Fruit fly (Drosophila melanogaster) whole organism, prepupa: Measurements from ENCODE around the gene Ir94e.

ENCODE experiments used
- Blimp-1 ChIP-seq: fragments of 200-800 bp; sonication (Bioruptor generic); optimal IDR thresholded peaks from 3 replicates; lab custom pipeline; 2017; ENCODE audit warnings: missing biosample characterization, missing genetic modification characterization, mild to moderate bottlenecking, moderate library complexity, missing genetic modification reagents
- CG11294 ChIP-seq: fragments of 200-800 bp; sonication (Bioruptor generic); IDR thresholded peaks from 2 replicates; pipeline ENCODE4 v1.3.6; 2022; ENCODE audit warnings: missing biosample characterization, missing genetic modification characterization
- CG11762 ChIP-seq: fragments of 200-800 bp; sonication (Bioruptor generic); optimal IDR thresholded peaks from 3 replicates; lab custom pipeline; 2016; ENCODE audit warnings: missing biosample characterization, missing genetic modification characterization; ENCODE audit not compliant: insufficient read depth
- CG15336 ChIP-seq: fragments of 200-800 bp; sonication (Bioruptor generic); IDR thresholded peaks from 2 replicates; pipeline ENCODE4 v1.3.6; 2022; ENCODE audit warnings: missing biosample characterization, missing genetic modification characterization
- CG1621 ChIP-seq: fragments of 200-800 bp; sonication (Bioruptor generic); optimal IDR thresholded peaks from 3 replicates; lab custom pipeline; 2018; ENCODE audit warnings: missing biosample characterization, mild to moderate bottlenecking, missing genetic modification characterization
- CG16779 ChIP-seq: fragments of 200-800 bp; sonication (Bioruptor generic); optimal IDR thresholded peaks from 3 replicates; lab custom pipeline; 2017; ENCODE audit warnings: missing biosample characterization, mild to moderate bottlenecking, missing genetic modification characterization
- CG3032 ChIP-seq: fragments of 200-800 bp; optimal IDR thresholded peaks from 2 replicates; lab custom pipeline; 2019; ENCODE audit warnings: missing biosample characterization, mild to moderate bottlenecking, missing genetic modification characterization, moderate library complexity
- CG31627 ChIP-seq: fragments of 200-800 bp; sonication (Bioruptor generic); optimal IDR thresholded peaks from 3 replicates; lab custom pipeline; 2016; ENCODE audit warnings: missing biosample characterization, missing genetic modification characterization
- CG32006 ChIP-seq: fragments of 200-800 bp; sonication (Bioruptor generic); optimal IDR thresholded peaks from 3 replicates; lab custom pipeline; 2017; ENCODE audit warnings: missing biosample characterization, mild to moderate bottlenecking, missing genetic modification characterization
- CG34406 ChIP-seq: fragments of 200-800 bp; sonication (Bioruptor generic); optimal IDR thresholded peaks from 3 replicates; lab custom pipeline; 2016; ENCODE audit warnings: missing biosample characterization, missing genetic modification characterization
- CG3919 ChIP-seq: fragments of 200-800 bp; sonication (Bioruptor generic); optimal IDR thresholded peaks from 3 replicates; lab custom pipeline; 2016; ENCODE audit warnings: missing biosample characterization, missing genetic modification characterization
- CG4318 ChIP-seq: fragments of 200-800 bp; sonication (Bioruptor generic); optimal IDR thresholded peaks from 3 replicates; lab custom pipeline; 2017; ENCODE audit warnings: missing biosample characterization, mild to moderate bottlenecking, missing genetic modification characterization
- CG6163 ChIP-seq: fragments of 200-800 bp; sonication (Bioruptor generic); IDR thresholded peaks from 3 replicates; pipeline ENCODE4 v1.3.6; 2022; ENCODE audit warnings: missing biosample characterization, missing genetic modification characterization
- CG6854 ChIP-seq: fragments of 200-800 bp; sonication (Bioruptor generic); optimal IDR thresholded peaks from 2 replicates; lab custom pipeline; 2017; ENCODE audit warnings: missing biosample characterization, mild to moderate bottlenecking, missing genetic modification characterization
- CG7368 ChIP-seq: fragments of 200-800 bp; sonication (Bioruptor generic); optimal IDR thresholded peaks from 3 replicates; lab custom pipeline; 2016; ENCODE audit warnings: missing biosample characterization, missing genetic modification characterization
- CG8119 ChIP-seq: fragments of 200-800 bp; sonication (Bioruptor generic); IDR thresholded peaks from 3 replicates; pipeline ENCODE4 v1.3.6; 2022; ENCODE audit warnings: missing biosample characterization, missing genetic modification characterization
- CG8319 ChIP-seq: fragments of 200-800 bp; sonication (Bioruptor generic); optimal IDR thresholded peaks from 3 replicates; lab custom pipeline; 2016; ENCODE audit warnings: missing biosample characterization, missing genetic modification characterization
- CG8632 ChIP-seq: fragments of 200-800 bp; sonication (Bioruptor generic); optimal IDR thresholded peaks from 3 replicates; lab custom pipeline; 2016; ENCODE audit warnings: missing biosample characterization, missing genetic modification characterization
- CG9139 ChIP-seq: fragments of 200-800 bp; sonication (Bioruptor generic); optimal IDR thresholded peaks from 3 replicates; lab custom pipeline; 2017; ENCODE audit warnings: missing biosample characterization, mild to moderate bottlenecking, missing genetic modification characterization
- Eip75B ChIP-seq: fragments of 200-800 bp; sonication (Bioruptor generic); optimal IDR thresholded peaks from 3 replicates; lab custom pipeline; 2016; ENCODE audit warnings: missing biosample characterization, missing genetic modification characterization
- Eip78C ChIP-seq: fragments of 200-800 bp; sonication (Bioruptor generic); peaks from one replicate; lab custom pipeline; 2016; ENCODE audit warnings: missing biosample characterization, missing genetic modification characterization
- Eip93F ChIP-seq: fragments of 200-800 bp; sonication (Bioruptor generic); optimal IDR thresholded peaks from 2 replicates; lab custom pipeline; 2016; ENCODE audit warnings: missing biosample characterization, mild to moderate bottlenecking, missing genetic modification characterization
- Ets21C ChIP-seq: fragments of 200-800 bp; sonication (Bioruptor generic); optimal IDR thresholded peaks from 3 replicates; lab custom pipeline; 2016; ENCODE audit warnings: missing biosample characterization, missing genetic modification characterization
- Ets96B ChIP-seq: fragments of 200-800 bp; optimal IDR thresholded peaks from 2 replicates; lab custom pipeline; 2019; ENCODE audit warnings: missing biosample characterization, mild to moderate bottlenecking, missing genetic modification characterization, moderate library complexity
- Gug ChIP-seq: fragments of 200-800 bp; sonication (Bioruptor generic); IDR thresholded peaks from 2 replicates; pipeline ENCODE4 v1.3.6; 2022; ENCODE audit warnings: missing biosample characterization, missing genetic modification characterization
- Hr38 ChIP-seq: sonication (Bioruptor generic); optimal IDR thresholded peaks from 2 replicates; lab custom pipeline; 2016; ENCODE audit warnings: missing biosample characterization, missing genetic modification characterization
- Hr39 ChIP-seq: fragments of 200-800 bp; sonication (Bioruptor generic); optimal IDR thresholded peaks from 2 replicates; lab custom pipeline; 2016; ENCODE audit warnings: missing biosample characterization, missing genetic modification characterization
- Hr4 ChIP-seq: fragments of 200-800 bp; sonication (Bioruptor generic); optimal IDR thresholded peaks from 3 replicates; lab custom pipeline; 2016; ENCODE audit warnings: missing biosample characterization, missing genetic modification characterization
- Met ChIP-seq: fragments of 200-800 bp; sonication (Bioruptor generic); optimal IDR thresholded peaks from 3 replicates; lab custom pipeline; 2016; ENCODE audit warnings: missing biosample characterization, missing genetic modification characterization
- OdsH ChIP-seq: fragments of 200-800 bp; sonication (Bioruptor generic); optimal IDR thresholded peaks from 3 replicates; lab custom pipeline; 2016; ENCODE audit warnings: missing biosample characterization, missing genetic modification characterization
- Smox ChIP-seq: fragments of 200-800 bp; sonication (Bioruptor generic); optimal IDR thresholded peaks from 3 replicates; lab custom pipeline; 2016; ENCODE audit warnings: missing biosample characterization, missing genetic modification characterization
- Sox102F ChIP-seq: fragments of 200-800 bp; sonication (Bioruptor generic); optimal IDR thresholded peaks from 2 replicates; lab custom pipeline; 2016; ENCODE audit warnings: missing biosample characterization, mild to moderate bottlenecking, missing genetic modification characterization
- Sox14 ChIP-seq: fragments of 200-800 bp; sonication (Bioruptor generic); optimal IDR thresholded peaks from 3 replicates; lab custom pipeline; 2016; ENCODE audit warnings: missing biosample characterization, missing genetic modification characterization
- Sox15 ChIP-seq: fragments of 200-800 bp; sonication (Bioruptor generic); optimal IDR thresholded peaks from 3 replicates; lab custom pipeline; 2016; ENCODE audit warnings: missing biosample characterization, missing genetic modification characterization
- acj6 ChIP-seq: fragments of 200-800 bp; sonication (Bioruptor generic); optimal IDR thresholded peaks from 3 replicates; lab custom pipeline; 2016; ENCODE audit warnings: missing biosample characterization, missing genetic modification characterization
- cyc ChIP-seq: fragments of 200-800 bp; sonication (Bioruptor generic); optimal IDR thresholded peaks from 3 replicates; lab custom pipeline; 2016; ENCODE audit warnings: missing biosample characterization, missing genetic modification characterization
- dac ChIP-seq: fragments of 200-800 bp; sonication (Bioruptor generic); optimal IDR thresholded peaks from 2 replicates; lab custom pipeline; 2017; ENCODE audit warnings: missing biosample characterization, mild to moderate bottlenecking, missing genetic modification characterization
- eg ChIP-seq: fragments of 200-800 bp; sonication (Bioruptor generic); IDR thresholded peaks from 3 replicates; pipeline ENCODE4 v1.3.6; 2022; ENCODE audit warnings: missing biosample characterization, missing genetic modification characterization
- esn ChIP-seq: fragments of 200-800 bp; sonication (Bioruptor generic); optimal IDR thresholded peaks from 2 replicates; lab custom pipeline; 2016; ENCODE audit warnings: missing biosample characterization, mild to moderate bottlenecking, missing genetic modification characterization, moderate library complexity
- fd85E ChIP-seq: fragments of 200-800 bp; sonication (Bioruptor generic); optimal IDR thresholded peaks from 3 replicates; lab custom pipeline; 2016; ENCODE audit warnings: missing biosample characterization, missing genetic modification characterization
- fkh ChIP-seq: fragments of 200-800 bp; sonication (Bioruptor generic); optimal IDR thresholded peaks from 3 replicates; lab custom pipeline; 2017; ENCODE audit warnings: missing biosample characterization, mild to moderate bottlenecking, missing genetic modification characterization, moderate library complexity
- lz ChIP-seq: fragments of 200-800 bp; sonication (Bioruptor generic); optimal IDR thresholded peaks from 3 replicates; lab custom pipeline; 2016; ENCODE audit warnings: missing biosample characterization, missing genetic modification characterization
- pdm3 ChIP-seq: fragments of 200-800 bp; sonication (Bioruptor generic); optimal IDR thresholded peaks from 3 replicates; lab custom pipeline; 2016; ENCODE audit warnings: missing biosample characterization, missing genetic modification characterization
- salr ChIP-seq, 2 experiments: fragments of 200-800 bp; sonication (Bioruptor generic); optimal IDR thresholded peaks; 3 replicates each; lab custom pipeline; 2016 to 2018; ENCODE audit warnings: missing biosample characterization in 2 of 2, missing genetic modification characterization in 2 of 2, mild to moderate bottlenecking in 1 of 2
- ss ChIP-seq, 2 experiments: fragments of 200-800 bp; sonication (Bioruptor generic); optimal IDR thresholded peaks; 2 replicates in 1 of 2; 3 replicates in 1 of 2; lab custom pipeline; 2017 to 2018; ENCODE audit warnings: mild to moderate bottlenecking in 2 of 2, missing biosample characterization in 2 of 2, missing genetic modification characterization in 2 of 2, moderate library complexity in 1 of 2
- svp ChIP-seq: fragments of 200-800 bp; sonication (Bioruptor generic); peaks from one replicate; lab custom pipeline; 2016; ENCODE audit warnings: missing biosample characterization, missing genetic modification characterization
- vri ChIP-seq: fragments of 200-800 bp; sonication (Bioruptor generic); optimal IDR thresholded peaks from 3 replicates; lab custom pipeline; 2016; ENCODE audit warnings: missing biosample characterization, mild to moderate bottlenecking, missing genetic modification characterization

Gene Ir94e

DNA sequence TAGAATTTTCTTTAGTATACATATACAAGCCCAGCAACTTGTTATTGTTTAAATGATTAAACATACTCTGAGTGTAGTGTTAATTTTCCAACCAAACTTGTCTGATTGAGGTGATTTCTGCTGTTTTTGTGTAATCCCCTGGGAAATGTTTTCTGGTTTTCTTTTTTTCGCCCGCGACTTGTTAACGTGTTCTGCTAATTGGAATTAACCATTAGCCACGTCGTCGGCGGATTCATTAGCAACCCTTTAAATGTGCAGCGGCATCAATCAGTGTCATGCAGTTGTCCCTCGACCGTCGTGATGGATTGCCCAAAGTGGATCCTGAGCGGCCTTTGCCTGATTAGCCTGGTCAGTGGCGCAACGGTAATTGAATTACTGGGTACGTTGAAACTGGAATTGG lies at the start of gene Ir94e:
Gene Ir94e (plus strand): TSS at position 301 of the 400 bp plus-strand sequence.
- no peak for TF ChIP-seq Blimp-1
- TF ChIP-seq dac (GFP tag; lab: Kevin White, UChicago) = no peak
- no peak for TF ChIP-seq cyc (GFP tag; lab: Kevin White, UChicago)
- TF ChIP-seq acj6 (GFP tag; lab: Kevin White, UChicago) = no peak
- no peak for TF ChIP-seq CG15336
- no peak for TF ChIP-seq CG4318 (GFP tag; lab: Kevin White, UChicago)
- no peak for TF ChIP-seq CG6163 (GFP tag; lab: Robert Waterston, UW)
- no peak for TF ChIP-seq Sox14 (GFP tag; lab: Kevin White, UChicago)
- no peak for TF ChIP-seq CG3032 (tag; lab: Kevin White, UChicago)
- TF ChIP-seq pdm3 (GFP tag; lab: Kevin White, UChicago) = no peak
- no peak for TF ChIP-seq Ets21C (GFP tag; lab: Kevin White, UChicago)
- no peak for TF ChIP-seq Gug (GFP tag; lab: Robert Waterston, UW)
- no peak for TF ChIP-seq Smox (GFP tag; lab: Kevin White, UChicago)
- TF ChIP-seq CG11762 = no peak
- TF ChIP-seq OdsH = no peak
- TF ChIP-seq esn (GFP tag; lab: Kevin White, UChicago) = no peak
- no peak for TF ChIP-seq Hr39 (GFP tag; lab: Kevin White, UChicago)
- no peak for TF ChIP-seq CG16779
- no peak for TF ChIP-seq salr (GFP tag; optimal IDR thresholded peaks at IDR 0.05; lab: Kevin White, UChicago)

- TF ChIP-seq CG7368 (GFP tag; lab: Kevin White, UChicago) (peak; percentile 20), pdm3 (GFP tag; lab: Kevin White, UChicago) (peak; percentile 50), CG8632 (GFP tag; lab: Kevin White, UChicago) (no peak), lz (peak; percentile 63), Eip78C (GFP tag; lab: Kevin White, UChicago) (peak; percentile 79), salr (GFP tag; optimal IDR thresholded peaks at IDR 0.05; lab: Kevin White, UChicago) (peak in 1 of 2 experiments; percentile 38), CG8319 (GFP tag; lab: Kevin White, UChicago) (no peak), CG34406 (GFP tag; lab: Kevin White, UChicago) (peak; percentile 27), Sox15 (GFP tag; lab: Kevin White, UChicago) (peak; percentile 7), CG3919 (peak; percentile 62), cyc (GFP tag; lab: Kevin White, UChicago) (peak; percentile 45), fd85E (GFP tag; lab: Kevin White, UChicago) (no peak), Eip75B (GFP tag; lab: Kevin White, UChicago) (peak; percentile 1), Smox (GFP tag; lab: Kevin White, UChicago) (peak; percentile 37), Sox102F (no peak), svp (GFP tag; lab: Kevin White, UChicago) (peak; percentile 88), eg (peak; percentile 65; the same call in 2 of the 3 replicates), CG4318 (GFP tag; lab: Kevin White, UChicago) (no peak), Met (peak; percentile 46), Hr4 (GFP tag; lab: Kevin White, UChicago) (peak; percentile 58), vri (GFP tag; lab: Kevin White, UChicago) (peak; percentile 51), CG1621 (tag; lab: Kevin White, UChicago) (no peak), CG9139 (GFP tag; lab: Kevin White, UChicago) (no peak), ss (GFP tag; optimal IDR thresholded peaks at IDR 0.05; lab: Kevin White, UChicago) (peak in 1 of 2 experiments; percentile 20), CG6854 (no peak), Eip93F (no peak), CG11762 (peak; percentile 45), fkh (GFP tag; lab: Kevin White, UChicago) (peak; percentile 4), acj6 (GFP tag; lab: Kevin White, UChicago) (peak; percentile 36), CG6163 (GFP tag; lab: Robert Waterston, UW) (peak; percentile 54; the same call in 2 of the 3 replicates), Hr38 (GFP tag; lab: Kevin White, UChicago) (no peak), Ets96B (tag; lab: Kevin White, UChicago) (peak; percentile 3), CG31627 (GFP tag; lab: Kevin White, UChicago) (peak; percentile 49), CG8119 (GFP tag; lab: Robert Waterston, UW) (peak; percentile 61; the same call in 1 of the 3 replicates), Ets21C (GFP tag; lab: Kevin White, UChicago) (peak; percentile 38), Blimp-1 (no peak), CG11294 (GFP tag; lab: Robert Waterston, UW) (peak; percentile 24; the same call in 1 of the 2 replicates), CG32006 (GFP tag; lab: Kevin White, UChicago) (peak; percentile 55), OdsH (peak; percentile 52)
Observed at dm6 chr3R:23355829-23356738, 49.2 kb upstream of the Ir94e start, which contains the start of the genes ATPsynCF6 and Sec13. TSS of gene ATPsynCF6 (minus strand) at chr3R:23356064. TSS of gene Sec13 (plus strand) at chr3R:23356278.
